Worm (Caenorhabditis elegans) whole organism, midembryonic: Measurements from ENCODE around the gene C05B5.8.

Experiments used
- T22C8.4 ChIP-seq: fragments of 200-800 bp; sonication (Bioruptor generic); IDR thresholded peaks from 2 replicates; pipeline ENCODE4 v1.3.6; 2022; ENCODE audit warnings: missing genetic modification characterization, missing compliant biosample characterization
- cog-1 ChIP-seq: sonication (generic microtip); optimal IDR thresholded peaks from 2 replicates; lab custom pipeline; 2016; ENCODE audit warnings: missing genetic modification characterization, missing compliant biosample characterization
- flt-1 ChIP-seq: fragments of 200-800 bp; sonication (Bioruptor generic); IDR thresholded peaks from 2 replicates; pipeline ENCODE4 v1.3.6; 2022; ENCODE audit warnings: missing genetic modification characterization, missing compliant biosample characterization
- klf-2 ChIP-seq: fragments of 200-800 bp; sonication (Bioruptor generic); conservative IDR thresholded peaks from 2 replicates; pipeline ENCODE4 v1.3.6; 2022; ENCODE audit warnings: missing genetic modification reagents, missing genetic modification characterization, missing compliant biosample characterization
- med-1 ChIP-seq: sonication (generic microtip); optimal IDR thresholded peaks from 2 replicates; lab custom pipeline; 2017; ENCODE audit warnings: missing genetic modification characterization, mild to moderate bottlenecking, missing compliant biosample characterization, antibody characterized with exemption, missing genetic modification reagents; ENCODE audit not compliant: insufficient read depth
- ref-1 ChIP-seq: fragments of 200-800 bp; sonication (Bioruptor generic); conservative IDR thresholded peaks from 2 replicates; pipeline ENCODE4 v1.3.6; 2022; ENCODE audit warnings: missing genetic modification reagents, missing genetic modification characterization, missing compliant biosample characterization
- ztf-23 ChIP-seq: fragments of 200-800 bp; sonication (Bioruptor generic); IDR thresholded peaks from 2 replicates; pipeline ENCODE4 v1.3.6; 2022; ENCODE audit warnings: missing genetic modification reagents, missing genetic modification characterization, missing compliant biosample characterization
- ztf-29 ChIP-seq: fragments of 200-800 bp; sonication (Bioruptor generic); IDR thresholded peaks from 2 replicates; pipeline ENCODE4 v1.3.6; 2022; ENCODE audit warnings: missing genetic modification reagents, missing genetic modification characterization, missing compliant biosample characterization

DNA sequence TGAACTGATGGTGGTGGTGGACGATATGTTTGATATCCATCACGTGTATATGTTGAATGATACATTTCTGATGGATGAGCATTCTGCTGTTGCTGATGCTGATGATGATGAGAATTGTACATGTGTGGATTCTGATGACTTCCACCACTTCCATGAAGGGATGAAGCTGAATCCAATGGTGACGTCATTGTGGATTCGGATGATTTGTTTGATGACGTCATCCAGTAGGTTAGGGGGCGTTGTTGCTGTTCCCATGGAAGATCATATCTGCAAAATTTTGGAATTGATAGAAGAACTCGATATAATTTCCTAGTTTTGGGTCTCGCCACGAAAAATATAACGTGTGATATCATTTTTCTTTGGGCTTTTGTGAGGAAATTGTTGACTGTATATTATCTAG is 43.1 kb downstream of the C05B5.8 start:
- TF ChIP-seq T22C8.4 (GFP tag; lab: Robert Waterston, UW) (no peak), cog-1 (tag; lab: Kevin White, UChicago) (no peak), ztf-23 (GFP tag; lab: Robert Waterston, UW) (no peak), flt-1 (no peak), ref-1 (no peak), klf-2 (no peak), med-1 (GFP tag; lab: Kevin White, UChicago) (no peak), ztf-29 (no peak)
